Worm (Caenorhabditis elegans) whole organism, late embryonic: ENCODE measurements around the gene pgp-9.

Source experiments
- C08G9.2 ChIP-seq: sonication (generic microtip); optimal IDR thresholded peaks from 2 replicates; lab custom pipeline; 2016; ENCODE audit warnings: mild to moderate bottlenecking, missing genetic modification characterization, moderate library complexity, missing compliant biosample characterization
- C38D4.7 ChIP-seq: fragments of 200-800 bp; sonication (Bioruptor generic); optimal IDR thresholded peaks from 2 replicates; lab custom pipeline; 2018; ENCODE audit warnings: mild to moderate bottlenecking, missing genetic modification characterization, moderate library complexity, missing compliant biosample characterization
- K02D7.2 ChIP-seq: sonication (generic microtip); optimal IDR thresholded peaks from 2 replicates; lab custom pipeline; 2017; ENCODE audit warnings: mild to moderate bottlenecking, missing genetic modification characterization, missing compliant biosample characterization
- K09A11.1 ChIP-seq: sonication (generic microtip); optimal IDR thresholded peaks from 2 replicates; lab custom pipeline; 2017; ENCODE audit warnings: antibody characterized with exemption, mild to moderate bottlenecking, missing genetic modification characterization, missing compliant biosample characterization; ENCODE audit not compliant: insufficient read depth
- T23F11.4 ChIP-seq: fragments of 200-800 bp; sonication (Bioruptor generic); optimal IDR thresholded peaks from 2 replicates; lab custom pipeline; 2018; ENCODE audit warnings: mild to moderate bottlenecking, missing genetic modification characterization, missing compliant biosample characterization
- Y22D7AL.16 ChIP-seq: sonication (generic microtip); optimal IDR thresholded peaks from 2 replicates; lab custom pipeline; 2016; ENCODE audit warnings: missing genetic modification characterization, missing compliant biosample characterization
- ama-1 ChIP-seq: fragments of 150-350 bp; optimal IDR thresholded peaks from 2 replicates; lab custom pipeline; 2014
- ceh-2 ChIP-seq: sonication (generic microtip); optimal IDR thresholded peaks from 2 replicates; lab custom pipeline; 2016; ENCODE audit warnings: missing genotype, missing genetic modification characterization, missing compliant biosample characterization
- ceh-31 ChIP-seq: sonication (generic microtip); optimal IDR thresholded peaks from 2 replicates; lab custom pipeline; 2016; ENCODE audit warnings: missing genetic modification characterization, missing compliant biosample characterization
- ceh-45 ChIP-seq: fragments of 200-800 bp; sonication (Bioruptor generic); IDR thresholded peaks from 2 replicates; pipeline ENCODE4 v1.3.6; 2022; ENCODE audit warnings: missing genetic modification reagents, missing genetic modification characterization, missing compliant biosample characterization
- dmd-4 ChIP-seq: sonication (generic microtip); optimal IDR thresholded peaks from 2 replicates; lab custom pipeline; 2016; ENCODE audit warnings: borderline replicate concordance, missing genetic modification characterization, missing compliant biosample characterization
- elt-4 ChIP-seq: sonication (generic microtip); optimal IDR thresholded peaks from 2 replicates; lab custom pipeline; 2016; ENCODE audit warnings: missing genetic modification characterization, missing compliant biosample characterization
- fax-1 ChIP-seq: sonication (generic microtip); optimal IDR thresholded peaks from 2 replicates; lab custom pipeline; 2016; ENCODE audit warnings: missing genotype, missing genetic modification characterization, missing compliant biosample characterization
- fkh-10 ChIP-seq: fragments of 150-350 bp; optimal IDR thresholded peaks from 2 replicates; lab custom pipeline; 2014; ENCODE audit warnings: missing biosample characterization, missing genetic modification reagents, missing genetic modification characterization
- fkh-6 ChIP-seq: sonication (generic microtip); optimal IDR thresholded peaks from 2 replicates; lab custom pipeline; 2016; ENCODE audit warnings: missing genetic modification characterization, missing compliant biosample characterization
- gmeb-2 ChIP-seq: sonication (generic microtip); optimal IDR thresholded peaks from 2 replicates; lab custom pipeline; 2016; ENCODE audit warnings: missing genetic modification characterization, inconsistent platforms, missing compliant biosample characterization
- hlh-13 ChIP-seq: fragments of 200-800 bp; sonication (Bioruptor generic); optimal IDR thresholded peaks from 2 replicates; lab custom pipeline; 2018; ENCODE audit warnings: mild to moderate bottlenecking, missing genetic modification characterization, missing compliant biosample characterization
- hlh-15 ChIP-seq: sonication (generic microtip); optimal IDR thresholded peaks from 2 replicates; lab custom pipeline; 2016; ENCODE audit warnings: missing genetic modification characterization, missing compliant biosample characterization
- hlh-30 ChIP-seq: sonication (generic microtip); optimal IDR thresholded peaks from 2 replicates; lab custom pipeline; 2017; ENCODE audit warnings: antibody characterized with exemption, missing genetic modification characterization, missing compliant biosample characterization; ENCODE audit not compliant: insufficient read depth
- hlh-8 ChIP-seq: sonication (generic microtip); optimal IDR thresholded peaks from 2 replicates; lab custom pipeline; 2016; ENCODE audit warnings: missing genotype, missing genetic modification characterization, missing compliant biosample characterization
- madf-2 ChIP-seq: sonication (generic microtip); optimal IDR thresholded peaks from 2 replicates; lab custom pipeline; 2017; ENCODE audit warnings: missing genetic modification characterization, missing compliant biosample characterization
- nhr-11 ChIP-seq: fragments of 150-350 bp; optimal IDR thresholded peaks from 2 replicates; lab custom pipeline; 2014; ENCODE audit warnings: missing biosample characterization, missing genetic modification characterization
- nhr-232 ChIP-seq: sonication (generic microtip); optimal IDR thresholded peaks from 2 replicates; lab custom pipeline; 2016; ENCODE audit warnings: missing genetic modification characterization, missing compliant biosample characterization
- pat-9 ChIP-seq: fragments of 200-800 bp; sonication (Bioruptor generic); optimal IDR thresholded peaks from 2 replicates; lab custom pipeline; 2018; ENCODE audit warnings: mild to moderate bottlenecking, missing genetic modification characterization, moderate library complexity, missing compliant biosample characterization
- pax-1 ChIP-seq: fragments of 150-350 bp; optimal IDR thresholded peaks from 2 replicates; lab custom pipeline; 2014; ENCODE audit warnings: missing biosample characterization, missing genetic modification characterization
- ref-2 ChIP-seq: sonication (generic microtip); optimal IDR thresholded peaks from 2 replicates; lab custom pipeline; 2016; ENCODE audit warnings: missing genetic modification characterization, missing compliant biosample characterization
- rnt-1 ChIP-seq: sonication (generic microtip); optimal IDR thresholded peaks from 2 replicates; lab custom pipeline; 2016; ENCODE audit warnings: missing genetic modification characterization, missing compliant biosample characterization
- sox-2 ChIP-seq: fragments of 200-800 bp; sonication (Bioruptor generic); IDR thresholded peaks from 2 replicates; pipeline ENCODE4 v1.3.6; 2022; ENCODE audit warnings: missing genetic modification reagents, missing genetic modification characterization, missing compliant biosample characterization
- sox-4 ChIP-seq: sonication (generic microtip); optimal IDR thresholded peaks from 2 replicates; lab custom pipeline; 2017; ENCODE audit warnings: mild to moderate bottlenecking, missing genetic modification characterization, inconsistent platforms, missing compliant biosample characterization
- syd-9 ChIP-seq: sonication (generic microtip); optimal IDR thresholded peaks from 2 replicates; lab custom pipeline; 2016; ENCODE audit warnings: mild to moderate bottlenecking, missing genetic modification characterization, moderate library complexity, missing compliant biosample characterization
- tbx-2 ChIP-seq: sonication (generic microtip); optimal IDR thresholded peaks from 2 replicates; lab custom pipeline; 2016; ENCODE audit warnings: missing genetic modification characterization, missing compliant biosample characterization
- unc-55 ChIP-seq: sonication (generic microtip); optimal IDR thresholded peaks from 2 replicates; lab custom pipeline; 2017; ENCODE audit warnings: missing biosample characterization, missing genetic modification reagents, missing genetic modification characterization
- unc-86 ChIP-seq: sonication (generic microtip); optimal IDR thresholded peaks from 2 replicates; lab custom pipeline; 2016; ENCODE audit warnings: missing genetic modification characterization, missing compliant biosample characterization
- ztf-16 ChIP-seq: sonication (generic microtip); optimal IDR thresholded peaks from 2 replicates; lab custom pipeline; 2017; ENCODE audit warnings: missing genetic modification characterization, missing compliant biosample characterization

pgp-9 gene

DNA sequence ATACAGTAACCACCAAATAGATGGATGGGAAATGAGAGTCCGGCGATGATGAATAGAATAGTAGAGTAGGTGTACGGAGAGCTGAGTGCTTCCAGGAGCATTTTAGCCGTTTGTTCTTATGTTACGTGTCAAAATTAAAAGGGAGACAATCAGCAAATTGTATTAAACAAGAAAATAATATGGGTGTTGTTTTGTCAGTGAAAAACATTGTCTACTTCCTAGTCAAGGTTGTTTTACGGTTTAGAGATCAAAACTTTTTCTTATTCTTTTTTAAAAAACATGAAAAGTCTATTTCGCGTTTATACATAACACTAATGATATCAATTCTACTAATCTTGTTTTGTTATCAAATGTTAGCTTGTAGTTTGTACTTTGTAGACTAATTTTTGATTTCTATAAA lies 38.3 kb downstream of the pgp-9 start, which contains the start of gene srh-289:
TSS of gene srh-289 (minus strand) at position 101 of the 400 bp plus-strand sequence.
- TF ChIP-seq pat-9 (tag; lab: Kevin White, UChicago) (no peak), syd-9 (tag; lab: Kevin White, UChicago) (no peak), ceh-45 (GFP tag; lab: Robert Waterston, UW) (no peak), elt-4 (tag; lab: Kevin White, UChicago) (no peak), T23F11.4 (GFP tag; lab: Kevin White, UChicago) (no peak)

- TF ChIP-seq fkh-10 = no peak
- no peak for TF ChIP-seq hlh-30 (tag; lab: Kevin White, UChicago)
- TF ChIP-seq ref-2 (tag; lab: Kevin White, UChicago) = no peak
- no peak for TF ChIP-seq hlh-8
- TF ChIP-seq nhr-11 (tag; lab: Kevin White, UChicago) = no peak
- TF ChIP-seq, all 69 proteins: peak for 0
These were observed 40.0 kb downstream of the pgp-9 start, which contains the start of gene srh-288 for ce11 chrV:17795655-17796054. Gene srh-288, minus strand, starts transcription at chrV:17795755.

DNA sequence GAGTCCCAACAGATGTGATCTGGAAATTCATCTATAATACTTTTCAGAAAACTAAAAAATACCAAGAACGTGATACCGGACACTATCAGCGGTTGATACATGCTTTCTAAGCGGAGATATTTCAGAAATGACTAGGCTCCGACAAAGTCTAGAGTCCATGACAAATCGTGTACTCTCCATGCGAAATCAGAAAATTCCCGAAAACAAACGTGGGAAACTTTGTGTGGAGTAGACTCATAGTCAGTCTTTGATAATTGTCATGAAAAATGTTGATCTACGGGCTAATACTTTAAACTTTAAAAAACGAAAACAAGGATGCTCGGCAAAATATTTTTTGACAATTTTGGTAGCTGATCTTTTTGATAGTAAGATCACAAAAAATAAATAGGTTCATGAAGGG lies 43.1 kb downstream of the pgp-9 start, which contains the start of gene srx-18:
TSS of gene srx-18 (minus strand) at position 101 of the 400 bp plus-strand sequence.
- TF ChIP-seq nhr-232 (tag; lab: Kevin White, UChicago) (no peak), unc-55 (no peak), Y22D7AL.16 (no peak), hlh-13 (GFP tag; lab: Kevin White, UChicago) (no peak), C38D4.7 (GFP tag; lab: Kevin White, UChicago) (no peak), sox-4 (tag; lab: Kevin White, UChicago) (no peak), nhr-11 (tag; lab: Kevin White, UChicago) (no peak), T23F11.4 (GFP tag; lab: Kevin White, UChicago) (no peak), hlh-8 (no peak), ztf-16 (tag; lab: Kevin White, UChicago) (no peak), fkh-6 (tag; lab: Kevin White, UChicago) (no peak), rnt-1 (no peak), pat-9 (tag; lab: Kevin White, UChicago) (no peak), fax-1 (tag; lab: Kevin White, UChicago) (no peak), gmeb-2 (tag; lab: Kevin White, UChicago) (no peak), K02D7.2 (tag; lab: Kevin White, UChicago) (no peak), ama-1 (lab: Kevin White, UChicago) (no peak), hlh-15 (tag; lab: Kevin White, UChicago) (no peak), C08G9.2 (tag; lab: Kevin White, UChicago) (no peak)

- no peak for TF ChIP-seq nhr-11 (tag; lab: Kevin White, UChicago)
These were observed 44.8 kb downstream of the pgp-9 start, which contains the start of gene srh-287 for ce11 chrV:17800538-17800937. Gene srh-287, plus strand, starts transcription at chrV:17800838.

- TF ChIP-seq dmd-4 (no peak), K09A11.1 (tag; lab: Kevin White, UChicago) (no peak), ceh-45 (GFP tag; lab: Robert Waterston, UW) (no peak)
These were observed 46.8 kb downstream of the pgp-9 start, which contains the start of the genes Y94A7B.11 and srh-292 for ce11 chrV:17802519-17802918. Gene Y94A7B.11, minus strand, starts transcription at chrV:17802619. Gene srh-292, plus strand, starts transcription at chrV:17802769.

- no peak for TF ChIP-seq sox-2 (GFP tag; lab: Robert Waterston, UW)
- TF ChIP-seq tbx-2 = no peak
- TF ChIP-seq pat-9 (tag; lab: Kevin White, UChicago) = no peak
- no peak for TF ChIP-seq madf-2
- no peak for TF ChIP-seq nhr-232 (tag; lab: Kevin White, UChicago)
- TF ChIP-seq ceh-2 (tag; lab: Kevin White, UChicago) = no peak
- TF ChIP-seq syd-9 (tag; lab: Kevin White, UChicago) = no peak
- no peak for TF ChIP-seq unc-86 (tag; lab: Kevin White, UChicago)
- no peak for TF ChIP-seq fkh-6 (tag; lab: Kevin White, UChicago)
- no peak for TF ChIP-seq pax-1 (tag; lab: Kevin White, UChicago)
- no peak for TF ChIP-seq ceh-31 (tag; lab: Kevin White, UChicago)
These were observed 49.6 kb downstream of the pgp-9 start, which contains the start of gene srh-291 for ce11 chrV:17805323-17805722. Gene srh-291, plus strand, starts transcription at chrV:17805623.
